Worm (Caenorhabditis elegans): ENCODE data around the gene F55E10.2.

Gene F55E10.2

DNA sequence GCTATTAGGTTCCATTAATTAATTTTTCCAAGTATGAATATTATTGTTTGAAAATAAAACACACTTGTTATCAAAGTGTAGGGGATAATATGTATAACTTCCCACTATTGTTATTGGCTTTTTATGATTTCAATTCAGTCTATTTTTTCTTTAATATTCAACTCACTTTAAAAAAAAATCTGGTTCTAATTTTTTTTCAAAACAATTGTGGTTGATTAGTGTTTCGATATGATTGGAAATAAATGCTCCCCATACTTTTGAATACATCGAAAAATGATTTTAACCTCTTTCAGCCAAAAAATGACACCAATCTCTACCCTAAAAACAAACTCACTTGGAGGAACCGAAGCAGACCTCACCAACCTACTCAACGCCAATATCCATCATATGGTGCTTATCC, at the start of gene F55E10.2:
Gene F55E10.2 (plus strand): TSS at position 301 of the 400 bp plus-strand sequence.
- no peak for TF ChIP-seq unc-62 (GFP tag; optimal IDR thresholded peaks at IDR 0.05)

DNA sequence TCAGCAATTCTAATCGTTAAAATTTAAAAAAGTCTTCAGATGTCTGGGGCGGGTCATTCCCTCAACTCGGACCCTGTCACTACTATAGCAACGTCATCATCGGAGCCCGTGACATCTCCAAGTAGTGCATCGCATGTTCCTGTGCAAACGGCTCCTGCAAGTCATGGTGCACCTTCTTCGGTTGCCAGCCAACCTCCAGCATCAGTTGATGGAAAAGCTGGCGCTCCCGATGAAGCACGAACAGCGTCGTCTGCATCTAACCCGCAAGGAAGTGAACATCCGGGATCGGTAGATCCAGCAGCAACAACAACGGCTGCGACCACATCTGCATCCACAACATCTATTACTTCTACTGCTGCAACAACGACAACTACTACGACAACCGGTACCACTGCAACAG, 45.9 kb upstream of the F55E10.2 start, which contains the start of gene R09F10.3:
Gene R09F10.3 (plus strand): TSS at position 40 of the 400 bp plus-strand sequence.
- TF ChIP-seq ceh-43 (GFP tag; optimal IDR thresholded peaks at IDR 0.05) (no peak), mab-5 (tag; optimal IDR thresholded peaks at IDR 0.05) (no peak), drap-1 (GFP tag; optimal IDR thresholded peaks at IDR 0.05) (no peak), tbx-8 (GFP tag; optimal IDR thresholded peaks at IDR 0.05) (no peak), mls-2 (tag; optimal IDR thresholded peaks at IDR 0.05) (no peak)

DNA sequence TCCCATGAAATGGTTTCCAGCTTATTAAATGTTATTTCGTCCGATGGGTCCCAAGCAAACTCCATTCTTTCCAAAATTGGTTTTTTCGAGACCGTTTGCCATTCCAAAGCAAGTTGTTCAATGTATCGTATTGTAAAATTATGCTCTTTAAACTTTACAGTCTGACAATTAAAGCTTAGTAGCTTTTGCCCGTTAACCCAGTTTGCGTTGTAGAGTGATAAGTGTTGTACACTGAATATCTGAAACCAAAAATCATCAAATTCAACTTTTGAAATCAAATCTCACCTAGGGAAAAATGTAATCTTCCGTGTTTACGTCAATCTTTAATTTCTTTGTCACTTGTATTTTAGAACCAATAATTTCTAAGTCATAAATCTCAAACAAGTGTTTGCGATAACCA, 43.2 kb upstream of the F55E10.2 start:
- TF ChIP-seq lin-32 (GFP tag; optimal IDR thresholded peaks at IDR 0.05) = no peak
- no peak for TF ChIP-seq flh-1 (GFP tag; optimal IDR thresholded peaks at IDR 0.05)
- TF ChIP-seq unc-39 (tag; optimal IDR thresholded peaks at IDR 0.05) = no peak
- no peak for TF ChIP-seq nhr-2 (tag; optimal IDR thresholded peaks at IDR 0.05)
- no peak for TF ChIP-seq ceh-39 (tag; optimal IDR thresholded peaks at IDR 0.05)

DNA sequence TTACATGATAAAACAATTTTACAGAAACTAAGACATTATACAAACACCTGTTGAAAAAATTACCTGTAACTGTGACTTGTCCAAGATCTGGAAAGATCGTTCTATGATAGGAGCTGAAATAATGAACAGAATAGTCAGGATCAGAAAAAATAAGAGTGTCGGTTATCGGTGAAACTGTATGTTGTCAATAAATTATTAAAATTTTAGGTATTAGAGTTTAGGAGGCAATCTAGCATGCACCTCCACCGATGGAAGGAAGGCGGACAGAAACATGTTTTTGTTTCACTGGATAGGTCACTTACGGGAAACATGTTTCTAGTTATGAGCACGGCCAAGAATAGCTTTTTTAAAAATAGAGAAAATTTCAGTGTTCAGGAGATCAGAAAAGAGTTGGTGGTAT, 40.9 kb upstream of the F55E10.2 start, which contains the start of gene ced-13:
Gene ced-13 (minus strand): TSS at position 101 of the 400 bp plus-strand sequence.
- TF ChIP-seq unc-120 (tag; optimal IDR thresholded peaks at IDR 0.05; ENCODE audit: poor library complexity, severe bottlenecking) = no peak
- TF ChIP-seq ham-2 (GFP tag; optimal IDR thresholded peaks at IDR 0.05) = no peak
- no peak for TF ChIP-seq snpc-4 (tag; optimal IDR thresholded peaks at IDR 0.05)
- no peak for TF ChIP-seq cnd-1 (tag; optimal IDR thresholded peaks at IDR 0.05)
- TF ChIP-seq hlh-1 (tag; optimal IDR thresholded peaks at IDR 0.05) = no peak
- TF ChIP-seq lsy-2 (tag; optimal IDR thresholded peaks at IDR 0.05) = no peak
- TF ChIP-seq M03D4.4 (tag; optimal IDR thresholded peaks at IDR 0.05) = no peak
- TF ChIP-seq ces-1 (GFP tag; optimal IDR thresholded peaks at IDR 0.05) = no peak
- TF ChIP-seq sptf-1 (tag; optimal IDR thresholded peaks at IDR 0.05) = no peak
- no peak for TF ChIP-seq pha-4 (tag; optimal IDR thresholded peaks at IDR 0.05)
- no peak for TF ChIP-seq blmp-1 (tag; optimal IDR thresholded peaks at IDR 0.05)
- TF ChIP-seq ztf-11 (tag; optimal IDR thresholded peaks at IDR 0.05) = no peak
- no peak for TF ChIP-seq mls-2 (tag; optimal IDR thresholded peaks at IDR 0.05)
- no peak for TF ChIP-seq unc-62 (GFP tag; optimal IDR thresholded peaks at IDR 0.05)
- TF ChIP-seq elt-1 (tag; optimal IDR thresholded peaks at IDR 0.05; ENCODE audit: borderline replicate concordance, insufficient read depth) = no peak
- TF ChIP-seq ceh-83 (GFP tag; optimal IDR thresholded peaks at IDR 0.05) = no peak
- TF ChIP-seq nhr-76 (tag; optimal IDR thresholded peaks at IDR 0.05) = no peak
- TF ChIP-seq nhr-2 (tag; optimal IDR thresholded peaks at IDR 0.05) = no peak

DNA sequence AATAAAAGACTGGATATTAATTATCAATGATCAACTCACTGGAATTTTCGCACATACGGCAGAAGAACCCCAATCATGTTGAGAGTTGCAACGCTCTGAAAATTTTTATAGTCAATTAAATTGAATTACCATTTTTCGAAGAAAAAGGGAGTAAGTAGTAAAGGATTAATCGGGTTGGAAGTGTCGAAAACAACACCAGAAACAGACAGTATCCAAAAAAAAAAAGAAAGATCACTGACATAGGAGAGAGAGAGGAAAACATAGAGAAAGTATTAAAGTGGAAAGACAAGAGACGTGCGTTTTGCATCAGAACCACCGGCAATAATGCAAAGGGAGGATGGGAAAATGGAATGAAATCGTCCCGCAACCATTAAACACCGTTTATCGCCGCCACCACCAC, 38.2 kb upstream of the F55E10.2 start, which contains the start of gene inx-5:
Gene inx-5 (minus strand): TSS at position 101 of the 400 bp plus-strand sequence.
- TF ChIP-seq sptf-1 (tag; optimal IDR thresholded peaks at IDR 0.05) = no peak
- TF ChIP-seq mab-5 (tag; optimal IDR thresholded peaks at IDR 0.05) = no peak
- no peak for TF ChIP-seq hlh-1 (tag; optimal IDR thresholded peaks at IDR 0.05)
- TF ChIP-seq flh-1 (GFP tag; optimal IDR thresholded peaks at IDR 0.05) = no peak

DNA sequence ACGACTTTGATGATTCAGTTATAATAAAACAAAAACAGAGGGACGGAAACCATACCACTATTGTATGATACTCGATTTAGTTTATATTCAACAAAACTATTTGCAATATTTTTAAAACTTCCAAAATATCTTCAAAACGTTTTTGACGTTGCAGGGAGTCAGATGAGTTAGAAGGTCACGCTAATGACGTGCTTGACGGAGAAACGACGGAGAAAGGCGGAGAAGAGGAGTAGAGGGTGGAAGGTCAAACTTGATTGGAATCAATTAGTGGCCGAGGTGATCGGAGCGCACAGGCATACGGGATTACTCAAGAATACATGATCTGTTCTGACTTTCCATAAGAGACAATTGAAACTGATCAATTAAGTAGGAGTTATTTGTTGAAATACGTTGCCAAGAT, 37.7 kb upstream of the F55E10.2 start:
- TF ChIP-seq blmp-1 (tag; optimal IDR thresholded peaks at IDR 0.05) (no peak), M03D4.4 (tag; optimal IDR thresholded peaks at IDR 0.05) (no peak), mls-2 (tag; optimal IDR thresholded peaks at IDR 0.05) (no peak), hlh-1 (tag; optimal IDR thresholded peaks at IDR 0.05) (no peak), ztf-11 (tag; optimal IDR thresholded peaks at IDR 0.05) (no peak), sptf-1 (tag; optimal IDR thresholded peaks at IDR 0.05) (no peak), sem-2 (GFP tag; optimal IDR thresholded peaks at IDR 0.05) (no peak), lsy-2 (tag; optimal IDR thresholded peaks at IDR 0.05) (no peak)

DNA sequence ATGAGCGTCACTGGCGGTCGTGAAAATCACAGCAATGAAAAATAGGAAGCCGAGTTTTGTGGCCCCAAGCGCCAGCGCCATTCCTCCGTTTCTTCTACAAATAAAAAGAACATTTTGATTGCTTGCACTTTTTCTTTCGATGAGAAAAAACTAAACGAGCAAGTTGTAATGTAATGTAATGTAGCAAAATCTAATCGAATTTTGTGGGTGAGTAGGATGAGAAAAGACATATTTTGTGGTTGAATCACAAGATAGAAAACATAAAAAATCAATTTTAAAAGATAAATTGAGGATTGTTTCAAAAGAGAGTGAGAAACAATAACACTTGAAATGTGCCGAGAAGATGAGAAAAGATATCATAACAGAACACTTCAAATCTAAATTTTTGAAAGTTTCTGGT, 32.9 kb upstream of the F55E10.2 start, which contains the start of gene R09F10.5:
Gene R09F10.5 (minus strand): TSS at position 101 of the 400 bp plus-strand sequence.
- no peak for TF ChIP-seq flh-1 (GFP tag; optimal IDR thresholded peaks at IDR 0.05)
- no peak for TF ChIP-seq ceh-39 (tag; optimal IDR thresholded peaks at IDR 0.05)
- TF ChIP-seq sem-2 (GFP tag; optimal IDR thresholded peaks at IDR 0.05) = no peak
- no peak for TF ChIP-seq ces-1 (GFP tag; optimal IDR thresholded peaks at IDR 0.05)
- no peak for TF ChIP-seq unc-62 (GFP tag; optimal IDR thresholded peaks at IDR 0.05)
- TF ChIP-seq unc-120 (tag; optimal IDR thresholded peaks at IDR 0.05; ENCODE audit: poor library complexity, severe bottlenecking) = no peak
- TF ChIP-seq hlh-1 (tag; optimal IDR thresholded peaks at IDR 0.05) = no peak
- no peak for TF ChIP-seq zip-8 (tag; optimal IDR thresholded peaks at IDR 0.05)
- TF ChIP-seq nhr-12 (tag; optimal IDR thresholded peaks at IDR 0.05) = no peak
- TF ChIP-seq lin-13 (tag; optimal IDR thresholded peaks at IDR 0.05) = no peak
- TF ChIP-seq cnd-1 (tag; optimal IDR thresholded peaks at IDR 0.05) = no peak
- no peak for TF ChIP-seq lin-32 (GFP tag; optimal IDR thresholded peaks at IDR 0.05)
- TF ChIP-seq nhr-237 (tag; optimal IDR thresholded peaks at IDR 0.05) = no peak
- TF ChIP-seq snpc-4 (tag; optimal IDR thresholded peaks at IDR 0.05) = no peak
- no peak for TF ChIP-seq drap-1 (GFP tag; optimal IDR thresholded peaks at IDR 0.05)
- no peak for TF ChIP-seq lsy-2 (tag; optimal IDR thresholded peaks at IDR 0.05)

Measured in whole organism, mixed stage, embryonic.